Fruit fly (Drosophila melanogaster) whole organism, pupa: Measurements from ENCODE around the gene CG4546.

ENCODE experiments used
- CG10348 ChIP-seq: fragments of 200-800 bp; sonication (Bioruptor generic); IDR thresholded peaks from 2 replicates; pipeline ENCODE4 v1.3.6; 2022; ENCODE audit warnings: missing biosample characterization, missing genetic modification characterization
- CG12605 ChIP-seq: fragments of 200-800 bp; sonication (Bioruptor generic); IDR thresholded peaks from 2 replicates; pipeline ENCODE4 v1.3.6; 2022; ENCODE audit warnings: missing biosample characterization, missing genetic modification characterization
- CG15710 ChIP-seq: fragments of 200-800 bp; sonication (Bioruptor generic); optimal IDR thresholded peaks from 2 replicates; lab custom pipeline; 2018; ENCODE audit warnings: missing biosample characterization, mild to moderate bottlenecking, missing genetic modification characterization, moderate library complexity
- CG17806 ChIP-seq: fragments of 200-800 bp; sonication (Bioruptor generic); optimal IDR thresholded peaks from 2 replicates; lab custom pipeline; 2018; ENCODE audit warnings: missing biosample characterization, mild to moderate bottlenecking, missing genetic modification characterization, moderate library complexity
- CG34367 ChIP-seq: fragments of 200-800 bp; sonication (Bioruptor generic); optimal IDR thresholded peaks from 2 replicates; lab custom pipeline; 2018; ENCODE audit warnings: missing biosample characterization, mild to moderate bottlenecking, missing genetic modification characterization
- CG9948 ChIP-seq: fragments of 200-800 bp; sonication (Bioruptor generic); optimal IDR thresholded peaks from 2 replicates; lab custom pipeline; 2018; ENCODE audit warnings: missing biosample characterization, mild to moderate bottlenecking, missing genetic modification characterization, moderate library complexity
- D1 ChIP-seq: fragments of 200-800 bp; sonication (Bioruptor generic); optimal IDR thresholded peaks from 2 replicates; lab custom pipeline; 2018; ENCODE audit warnings: missing biosample characterization, mild to moderate bottlenecking, missing genetic modification characterization, moderate library complexity
- EcR ChIP-seq: fragments of 200-800 bp; sonication (Bioruptor generic); optimal IDR thresholded peaks from 3 replicates; lab custom pipeline; 2019; ENCODE audit warnings: missing biosample characterization, missing genetic modification characterization, mild to moderate bottlenecking, moderate library complexity, missing genetic modification reagents
- Ets98B ChIP-seq: fragments of 200-800 bp; sonication (Bioruptor generic); IDR thresholded peaks from 2 replicates; pipeline ENCODE4 v1.3.6; 2022; ENCODE audit warnings: missing biosample characterization, missing genetic modification characterization
- rn ChIP-seq: fragments of 200-800 bp; sonication (Bioruptor generic); IDR thresholded peaks from 2 replicates; pipeline ENCODE4 v1.3.6; 2022; ENCODE audit warnings: missing biosample characterization, missing genetic modification characterization

dm6 chr3R:15891188-15891820 lies 45.0 kb downstream of the CG4546 start:
- TF ChIP-seq CG12605 (GFP tag; lab: Robert Waterston, UW), result no peak
- no peak for TF ChIP-seq Ets98B (GFP tag; lab: Robert Waterston, UW)
- TF ChIP-seq rn (GFP tag; lab: Robert Waterston, UW), result no peak
- TF ChIP-seq CG34367 (tag; lab: Kevin White, UChicago), result no peak
- TF ChIP-seq CG10348 (GFP tag; lab: Robert Waterston, UW), result no peak
- TF ChIP-seq CG15710, result no peak
- no peak for TF ChIP-seq CG17806
- no peak for TF ChIP-seq D1 (tag; lab: Kevin White, UChicago)
- TF ChIP-seq CG9948 (tag; lab: Kevin White, UChicago), result no peak
- TF ChIP-seq EcR (GFP tag; lab: Kevin White, UChicago), result no peak
